Fruit fly (Drosophila melanogaster): Measurements from ENCODE around the gene CIAPIN1.

Gene CIAPIN1

dm6 chr2L:14995594-14996463, 42.8 kb downstream of the CIAPIN1 start (continued):
- TF ChIP-seq CG14441 (GFP tag; IDR thresholded peaks at IDR 0.05): peak; percentile 92
- no peak for TF ChIP-seq CG8478 (optimal IDR thresholded peaks at IDR 0.05)
- peak; percentile 80 for TF ChIP-seq Gsc (GFP tag; IDR thresholded peaks at IDR 0.05)
- TF ChIP-seq Sry-β (GFP tag; optimal IDR thresholded peaks at IDR 0.05): peak; percentile 52
- no peak for TF ChIP-seq gro (GFP tag; optimal IDR thresholded peaks at IDR 0.05)
- TF ChIP-seq ab (GFP tag; optimal IDR thresholded peaks at IDR 0.05): peak; percentile 26
- no peak for TF ChIP-seq CG14965 (GFP tag; optimal IDR thresholded peaks at IDR 0.05; ENCODE audit: borderline replicate concordance)
- TF ChIP-seq CG11504 (tag; optimal IDR thresholded peaks at IDR 0.05): peak; percentile 95
- peak; percentile 95 for TF ChIP-seq ttk (GFP tag; IDR thresholded peaks at IDR 0.05)
- no peak for TF ChIP-seq Dip3 (GFP tag; optimal IDR thresholded peaks at IDR 0.05)
- no peak for TF ChIP-seq mld (GFP tag; IDR thresholded peaks at IDR 0.05; ENCODE audit: partially characterized antibody)
- no peak for TF ChIP-seq h (optimal IDR thresholded peaks at IDR 0.05)
- TF ChIP-seq CG10267 (tag; optimal IDR thresholded peaks at IDR 0.05): peak; percentile 86
- no peak for TF ChIP-seq yki (optimal IDR thresholded peaks at IDR 0.05)
- peak; percentile 45 for TF ChIP-seq tup (GFP tag; optimal IDR thresholded peaks at IDR 0.05)
- peak; percentile 93 for TF ChIP-seq CG13424 (tag; optimal IDR thresholded peaks at IDR 0.05)
- peak; percentile 12 for TF ChIP-seq maf-S (GFP tag; optimal IDR thresholded peaks at IDR 0.05)
- peak in 1 of 2 experiments; percentile 77 for TF ChIP-seq eve (GFP tag; optimal IDR thresholded peaks at IDR 0.05)
- peak; percentile 95 for TF ChIP-seq CG31441 (GFP tag; IDR thresholded peaks at IDR 0.05)
- TF ChIP-seq Rx (GFP tag; IDR thresholded peaks at IDR 0.05): peak; percentile 82
- TF ChIP-seq Dbx (GFP tag; IDR thresholded peaks at IDR 0.05): peak; percentile 79; the same call in 2 of the 3 replicates
- peak; percentile 77 for TF ChIP-seq MTF-1 (GFP tag; optimal IDR thresholded peaks at IDR 0.05; ENCODE audit: borderline replicate concordance)
- TF ChIP-seq Hey (tag; optimal IDR thresholded peaks at IDR 0.05): peak; percentile 35
- TF ChIP-seq CG10654 (GFP tag; optimal IDR thresholded peaks at IDR 0.05): peak; percentile 89
- peak; percentile 71 for TF ChIP-seq CG6813 (GFP tag; optimal IDR thresholded peaks at IDR 0.05)
- no peak for TF ChIP-seq ac (GFP tag; optimal IDR thresholded peaks at IDR 0.05)
- TF ChIP-seq CG13287 (GFP tag; IDR thresholded peaks at IDR 0.05; ENCODE audit: partially characterized antibody): peak; percentile 26; the same call in 1 of the 2 replicates
- TF ChIP-seq CG1024 (GFP tag; IDR thresholded peaks at IDR 0.05): peak; percentile 70
- peak; percentile 90 for TF ChIP-seq CG1602 (GFP tag; optimal IDR thresholded peaks at IDR 0.05)
- peak; percentile 74 for TF ChIP-seq wek (GFP tag; optimal IDR thresholded peaks at IDR 0.05)
- TF ChIP-seq CG12155 (GFP tag; optimal IDR thresholded peaks at IDR 0.05): peak; percentile 69
- peak; percentile 86 for TF ChIP-seq ssp (GFP tag; IDR thresholded peaks at IDR 0.05)
- TF ChIP-seq CG43689 (GFP tag; IDR thresholded peaks at IDR 0.05): peak; percentile 91
- peak; percentile 76 for TF ChIP-seq CG5180 (GFP tag; optimal IDR thresholded peaks at IDR 0.05)
- peak; percentile 21 for TF ChIP-seq da (GFP tag; optimal IDR thresholded peaks at IDR 0.05)
- peak; percentile 31 for TF ChIP-seq schlank (tag; optimal IDR thresholded peaks at IDR 0.05)
- no peak for TF ChIP-seq lov (optimal IDR thresholded peaks at IDR 0.05)
- peak; percentile 73 for TF ChIP-seq lov (GFP tag; IDR thresholded peaks at IDR 0.05)
- peak; percentile 74 for TF ChIP-seq CG8290 (GFP tag; optimal IDR thresholded peaks at IDR 0.05)
- TF ChIP-seq CG8290 (tag; optimal IDR thresholded peaks at IDR 0.05): peak; percentile 64 to 67
- TF ChIP-seq CG32772 (GFP tag; IDR thresholded peaks at IDR 0.05): peak; percentile 94
- TF ChIP-seq pzg (GFP tag; optimal IDR thresholded peaks at IDR 0.05): no peak
- TF ChIP-seq seq (GFP tag; IDR thresholded peaks at IDR 0.05): peak; percentile 85
- TF ChIP-seq Sox102F (GFP tag; optimal IDR thresholded peaks at IDR 0.05): peak; percentile 98
- TF ChIP-seq dm (GFP tag; optimal IDR thresholded peaks at IDR 0.05): no peak
- TF ChIP-seq CG6791 (GFP tag; IDR thresholded peaks at IDR 0.05; ENCODE audit: partially characterized antibody): 0 out of 3 replicates have a peak, but pooled peaks have one; percentile 31
- no peak for TF ChIP-seq ERR (GFP tag; optimal IDR thresholded peaks at IDR 0.05)
- peak; percentile 87 for TF ChIP-seq cwo (GFP tag; optimal IDR thresholded peaks at IDR 0.05)
- no peak for TF ChIP-seq hkb (optimal IDR thresholded peaks at IDR 0.05)
- peak; percentile 94 for TF ChIP-seq hkb (GFP tag; IDR thresholded peaks at IDR 0.05)
